Fruit fly (Drosophila melanogaster) S2 (cell line): ENCODE results near the gene CG31697.

Experiments
- CG8478 ChIP-seq: fragments of >200 bp; optimal IDR thresholded peaks from 2 replicates; lab custom pipeline; 2018
- CTCF ChIP-seq, 2 experiments: fragments of >200 bp; optimal IDR thresholded peaks; 2 replicates each; lab custom pipeline; 2018

- no peak for TF ChIP-seq CG8478 (lab: Kevin White, UChicago)
- no peak for TF ChIP-seq CTCF (optimal IDR thresholded peaks at IDR 0.05; lab: Kevin White, UChicago)
Observed at dm6 chr2L:19528308-19528707, 6.9 kb upstream of the CG31697 start.
